Worm (Caenorhabditis elegans) whole organism, young adult: ENCODE results near the gene T24B8.7.

Experiments used
- B0019.2 ChIP-seq: fragments of 200-800 bp; sonication (Bioruptor generic); conservative IDR thresholded peaks from 2 replicates; pipeline ENCODE4 v1.3.6; 2022; ENCODE audit warnings: missing genetic modification reagents, missing genetic modification characterization, missing compliant biosample characterization
- B0336.3 ChIP-seq: fragments of 200-800 bp; sonication (Bioruptor generic); IDR thresholded peaks from 2 replicates; pipeline ENCODE4 v1.3.6; 2022; ENCODE audit warnings: missing genetic modification characterization, missing compliant biosample characterization
- C17E4.6 ChIP-seq: fragments of 200-800 bp; sonication (Bioruptor generic); IDR thresholded peaks from 2 replicates; pipeline ENCODE4 v1.3.6; 2022; ENCODE audit warnings: missing genetic modification reagents, missing genetic modification characterization, missing compliant biosample characterization
- D2030.7 ChIP-seq: fragments of 200-800 bp; sonication (Bioruptor generic); IDR thresholded peaks from 2 replicates; pipeline ENCODE4 v1.3.6; 2022; ENCODE audit warnings: missing genetic modification reagents, missing genetic modification characterization, missing compliant biosample characterization
- F33H1.4 ChIP-seq: fragments of 200-800 bp; sonication (Bioruptor generic); IDR thresholded peaks from 2 replicates; pipeline ENCODE4 v1.3.6; 2022; ENCODE audit warnings: missing genetic modification reagents, missing genetic modification characterization, missing compliant biosample characterization
- F37B4.10 ChIP-seq: fragments of 200-800 bp; sonication (Bioruptor generic); IDR thresholded peaks from 2 replicates; pipeline ENCODE4 v1.3.6; 2022; ENCODE audit warnings: missing genetic modification characterization, missing compliant biosample characterization
- F55B11.4 ChIP-seq: sonication (generic microtip); optimal IDR thresholded peaks from 2 replicates; lab custom pipeline; 2016; ENCODE audit warnings: missing compliant biosample characterization, missing genetic modification characterization, borderline replicate concordance; ENCODE audit not compliant: insufficient read depth
- F57C9.4 ChIP-seq: sonication (generic microtip); optimal IDR thresholded peaks from 2 replicates; lab custom pipeline; 2017; ENCODE audit warnings: mild to moderate bottlenecking, missing genetic modification characterization, missing compliant biosample characterization
- T07F8.4 ChIP-seq: sonication (generic microtip); optimal IDR thresholded peaks from 2 replicates; lab custom pipeline; 2016; ENCODE audit warnings: mild to moderate bottlenecking, missing genetic modification characterization, moderate library complexity, missing compliant biosample characterization
- Y79H2A.3 ChIP-seq: fragments of 200-800 bp; sonication (Bioruptor generic); conservative IDR thresholded peaks from 2 replicates; pipeline ENCODE4 v1.3.6; 2022; ENCODE audit warnings: missing genetic modification reagents, missing genetic modification characterization, missing compliant biosample characterization
- aptf-3 ChIP-seq: fragments of 200-800 bp; sonication (Bioruptor generic); IDR thresholded peaks from 2 replicates; pipeline ENCODE4 v1.3.6; 2022; ENCODE audit warnings: missing genetic modification characterization, missing compliant biosample characterization
- atf-7 ChIP-seq: sonication (generic microtip); optimal IDR thresholded peaks from 2 replicates; lab custom pipeline; 2017; ENCODE audit warnings: mild to moderate bottlenecking, missing genetic modification characterization, missing compliant biosample characterization
- attf-3 ChIP-seq: fragments of 200-800 bp; sonication (Bioruptor generic); conservative IDR thresholded peaks from 2 replicates; pipeline ENCODE4 v1.3.6; 2022; ENCODE audit warnings: missing genetic modification reagents, missing genetic modification characterization, missing compliant biosample characterization
- ccch-3 ChIP-seq: fragments of 200-800 bp; sonication (Bioruptor generic); optimal IDR thresholded peaks from 2 replicates; lab custom pipeline; 2018; ENCODE audit warnings: mild to moderate bottlenecking, missing genetic modification characterization, missing compliant biosample characterization
- cebp-1 ChIP-seq, 2 experiments: fragments of 200-800 bp in 1 of 2; sonication (Bioruptor generic) in 1 of 2; sonication (generic microtip) in 1 of 2; IDR thresholded peaks in 1 of 2; optimal IDR thresholded peaks in 1 of 2; 2 replicates each; pipeline versions ENCODE4 v1.3.6 to Lab custom; 2017 to 2022; ENCODE audit warnings: missing compliant biosample characterization in 2 of 2, missing genetic modification characterization in 2 of 2, mild to moderate bottlenecking in 1 of 2, missing genetic modification reagents in 1 of 2, moderate library complexity in 1 of 2
- ceh-27 ChIP-seq: fragments of 200-800 bp; sonication (Bioruptor generic); optimal IDR thresholded peaks from 2 replicates; lab custom pipeline; 2018; ENCODE audit warnings: mild to moderate bottlenecking, missing genetic modification characterization, moderate library complexity, missing compliant biosample characterization
- ceh-79 ChIP-seq: sonication (generic microtip); optimal IDR thresholded peaks from 2 replicates; lab custom pipeline; 2017; ENCODE audit warnings: mild to moderate bottlenecking, missing genetic modification characterization, missing compliant biosample characterization
- ceh-91 ChIP-seq: fragments of 200-800 bp; sonication (Bioruptor generic); IDR thresholded peaks from 2 replicates; pipeline ENCODE4 v1.3.6; 2022; ENCODE audit warnings: missing genetic modification reagents, missing genetic modification characterization, missing compliant biosample characterization
- chd-7 ChIP-seq: sonication (generic microtip); optimal IDR thresholded peaks from 2 replicates; lab custom pipeline; 2016; ENCODE audit warnings: mild to moderate bottlenecking, missing genetic modification characterization, moderate library complexity, missing compliant biosample characterization
- die-1 ChIP-seq: sonication (generic microtip); optimal IDR thresholded peaks from 2 replicates; lab custom pipeline; 2016; ENCODE audit warnings: missing genotype, mild to moderate bottlenecking, missing genetic modification characterization, missing compliant biosample characterization
- efl-1 ChIP-seq: fragments of 150-350 bp; optimal IDR thresholded peaks from 2 replicates; lab custom pipeline; 2014; ENCODE audit warnings: missing biosample characterization, missing genetic modification reagents, missing genetic modification characterization
- egl-18 ChIP-seq: fragments of 200-800 bp; sonication (Bioruptor generic); IDR thresholded peaks from 2 replicates; pipeline ENCODE4 v1.3.6; 2022; ENCODE audit warnings: missing genetic modification reagents, missing genetic modification characterization, missing compliant biosample characterization
- egrh-3 ChIP-seq: fragments of 200-800 bp; sonication (Bioruptor generic); IDR thresholded peaks from 2 replicates; pipeline ENCODE4 v1.3.6; 2022; ENCODE audit warnings: missing genetic modification reagents, missing genetic modification characterization, missing compliant biosample characterization
- ekl-4 ChIP-seq: fragments of 200-800 bp; sonication (Bioruptor generic); IDR thresholded peaks from 2 replicates; pipeline ENCODE4 v1.3.6; 2022; ENCODE audit warnings: missing genetic modification reagents, missing genetic modification characterization, missing compliant biosample characterization
- fkh-3 ChIP-seq: sonication (generic microtip); optimal IDR thresholded peaks from 2 replicates; lab custom pipeline; 2016; ENCODE audit warnings: mild to moderate bottlenecking, missing genetic modification characterization, missing compliant biosample characterization
- hlh-12 ChIP-seq: sonication (generic microtip); optimal IDR thresholded peaks from 2 replicates; lab custom pipeline; 2016; ENCODE audit warnings: missing genetic modification characterization, missing compliant biosample characterization
- hlh-26 ChIP-seq: fragments of 200-800 bp; sonication (Bioruptor generic); conservative IDR thresholded peaks from 2 replicates; pipeline ENCODE4 v1.3.6; 2022; ENCODE audit warnings: missing genetic modification reagents, missing genetic modification characterization, missing compliant biosample characterization
- hmg-1.2 ChIP-seq: fragments of 200-800 bp; sonication (Bioruptor generic); IDR thresholded peaks from 2 replicates; pipeline ENCODE4 v1.3.6; 2022; ENCODE audit warnings: missing genetic modification reagents, missing genetic modification characterization, missing compliant biosample characterization
- hsf-1 ChIP-seq: fragments of 200-800 bp; sonication (Bioruptor generic); IDR thresholded peaks from 2 replicates; pipeline ENCODE4 v1.3.6; 2022; ENCODE audit warnings: missing genetic modification reagents, missing genetic modification characterization, missing compliant biosample characterization
- let-526 ChIP-seq: fragments of 200-800 bp; sonication (Bioruptor generic); IDR thresholded peaks from 2 replicates; pipeline ENCODE4 v1.3.6; 2022; ENCODE audit warnings: missing genetic modification reagents, missing genetic modification characterization, missing compliant biosample characterization
- lir-1 ChIP-seq: fragments of 200-800 bp; sonication (Bioruptor generic); conservative IDR thresholded peaks from 2 replicates; pipeline ENCODE4 v1.3.6; 2022; ENCODE audit warnings: missing genetic modification reagents, missing genetic modification characterization, missing compliant biosample characterization
- lsy-27 ChIP-seq: sonication (generic microtip); optimal IDR thresholded peaks from 2 replicates; lab custom pipeline; 2017; ENCODE audit warnings: missing genetic modification characterization, mild to moderate bottlenecking, missing compliant biosample characterization, antibody characterized with exemption, missing genotype, borderline replicate concordance; ENCODE audit not compliant: insufficient read depth
- madf-10 ChIP-seq: sonication (generic microtip); optimal IDR thresholded peaks from 2 replicates; lab custom pipeline; 2016; ENCODE audit warnings: mild to moderate bottlenecking, missing genetic modification characterization, missing compliant biosample characterization
- madf-3 ChIP-seq: fragments of 200-800 bp; sonication (Bioruptor generic); IDR thresholded peaks from 2 replicates; pipeline ENCODE4 v1.3.6; 2022; ENCODE audit warnings: missing genetic modification reagents, missing genetic modification characterization, missing compliant biosample characterization
- mxl-1 ChIP-seq: sonication (generic microtip); optimal IDR thresholded peaks from 2 replicates; lab custom pipeline; 2016; ENCODE audit warnings: missing genetic modification characterization, missing compliant biosample characterization
- nfyb-1 ChIP-seq: fragments of 200-800 bp; sonication (Bioruptor generic); IDR thresholded peaks from 2 replicates; pipeline ENCODE4 v1.3.6; 2022; ENCODE audit warnings: missing genetic modification reagents, missing genetic modification characterization, missing compliant biosample characterization
- nhr-80 ChIP-seq: sonication (generic microtip); optimal IDR thresholded peaks from 2 replicates; lab custom pipeline; 2016; ENCODE audit warnings: missing genetic modification characterization, missing compliant biosample characterization
- pha-4 ChIP-seq: fragments of 150-350 bp; sonication (generic microtip); optimal IDR thresholded peaks from 2 replicates; lab custom pipeline; 2014; ENCODE audit warnings: missing biosample characterization, missing genetic modification reagents, missing genetic modification characterization
- rcor-1 ChIP-seq: fragments of 200-800 bp; sonication (Bioruptor generic); IDR thresholded peaks from 2 replicates; pipeline ENCODE4 v1.3.6; 2022; ENCODE audit warnings: missing genetic modification reagents, missing genetic modification characterization, missing compliant biosample characterization
- rec-8 ChIP-seq, 2 experiments: sonication (generic microtip); optimal IDR thresholded peaks; 2 replicates each; lab custom pipeline; 2016; ENCODE audit warnings: mild to moderate bottlenecking in 2 of 2, missing genetic modification characterization in 2 of 2, missing genetic modification reagents in 2 of 2, missing genotype in 2 of 2, missing biosample characterization in 1 of 2, missing compliant biosample characterization in 1 of 2, moderate library complexity in 1 of 2
- repo-1 ChIP-seq: sonication (generic microtip); optimal IDR thresholded peaks from 2 replicates; lab custom pipeline; 2017; ENCODE audit warnings: mild to moderate bottlenecking, missing genetic modification characterization, missing compliant biosample characterization
- snpc-1.1 ChIP-seq: sonication (generic microtip); optimal IDR thresholded peaks from 2 replicates; lab custom pipeline; 2017; ENCODE audit warnings: missing genetic modification characterization, mild to moderate bottlenecking, missing compliant biosample characterization, antibody characterized with exemption, moderate library complexity, missing genotype, missing genetic modification reagents; ENCODE audit not compliant: insufficient read depth
- somi-1 ChIP-seq: fragments of 200-800 bp; sonication (Bioruptor generic); optimal IDR thresholded peaks from 2 replicates; lab custom pipeline; 2018; ENCODE audit warnings: mild to moderate bottlenecking, missing genetic modification characterization, missing compliant biosample characterization
- tbp1 ChIP-seq: fragments of 200-800 bp; sonication (Bioruptor generic); optimal IDR thresholded peaks from 2 replicates; lab custom pipeline; 2018; ENCODE audit warnings: mild to moderate bottlenecking, missing genetic modification characterization, missing compliant biosample characterization
- xnd-1 ChIP-seq: sonication (generic microtip); optimal IDR thresholded peaks from 2 replicates; lab custom pipeline; 2016; ENCODE audit warnings: missing genotype, missing genetic modification reagents, missing genetic modification characterization, missing compliant biosample characterization
- ztf-22 ChIP-seq: fragments of 200-800 bp; sonication (Bioruptor generic); optimal IDR thresholded peaks from 2 replicates; lab custom pipeline; 2018; ENCODE audit warnings: mild to moderate bottlenecking, missing genetic modification characterization, moderate library complexity, missing compliant biosample characterization
- ztf-3 ChIP-seq: fragments of 200-800 bp; sonication (Bioruptor generic); optimal IDR thresholded peaks from 2 replicates; lab custom pipeline; 2018; ENCODE audit warnings: mild to moderate bottlenecking, missing genetic modification characterization, missing compliant biosample characterization

The T24B8.7 gene

ce11 chrII:9057035-9057668 is 3.7 kb upstream of the T24B8.7 start, which contains the start of gene rpl-32 (continued):
- TF ChIP-seq rcor-1 (peak; percentile 78), ztf-3 (GFP tag; lab: Kevin White, UChicago) (no peak), ceh-91 (GFP tag; lab: Robert Waterston, UW) (peak; percentile 62), ekl-4 (GFP tag; lab: Robert Waterston, UW) (no peak), F37B4.10 (no peak), F33H1.4 (GFP tag; lab: Robert Waterston, UW) (peak; percentile 52), T07F8.4 (no peak), madf-10 (tag; lab: Kevin White, UChicago) (peak; percentile 61), egrh-3 (GFP tag; lab: Robert Waterston, UW) (0 out of 2 replicates have a peak, but pooled peaks have one; percentile 6), D2030.7 (GFP tag; lab: Robert Waterston, UW) (peak; percentile 77), hsf-1 (no peak), F55B11.4 (tag; lab: Kevin White, UChicago) (no peak), snpc-1.1 (no peak), efl-1 (GFP tag; lab: Kevin White, UChicago) (peak; percentile 58), nhr-80 (tag; lab: Kevin White, UChicago) (peak; percentile 57), die-1 (tag; lab: Kevin White, UChicago) (no peak), ceh-79 (tag; lab: Kevin White, UChicago) (no peak), pha-4 (tag; lab: Kevin White, UChicago) (no peak), lsy-27 (no peak), F57C9.4 (no peak), hlh-12 (tag; lab: Kevin White, UChicago) (no peak), atf-7 (tag; lab: Kevin White, UChicago) (no peak), rec-8 (tag; optimal IDR thresholded peaks at IDR 0.05; lab: Kevin White, UChicago) (no peak), egl-18 (no peak), fkh-3 (no peak), Y79H2A.3 (no peak), C17E4.6 (GFP tag; lab: Robert Waterston, UW) (no peak), lir-1 (GFP tag; lab: Robert Waterston, UW) (0 out of 2 replicates have a peak, but pooled peaks have one; percentile 19), attf-3 (GFP tag; lab: Robert Waterston, UW) (peak; percentile 63), ztf-22 (no peak), aptf-3 (GFP tag; lab: Robert Waterston, UW) (no peak), B0019.2 (peak; percentile 52; the same call in 1 of the 2 replicates), cebp-1 (GFP tag; IDR thresholded peaks at IDR 0.05; lab: Robert Waterston, UW) (no peak; the same call in 1 of the 2 replicates), cebp-1 (tag; optimal IDR thresholded peaks at IDR 0.05; lab: Kevin White, UChicago) (peak; percentile 69), repo-1 (tag; lab: Kevin White, UChicago) (no peak), tbp1 (GFP tag; lab: Kevin White, UChicago) (peak; percentile 61), mxl-1 (tag; lab: Kevin White, UChicago) (no peak), xnd-1 (no peak), chd-7 (tag; lab: Kevin White, UChicago) (no peak), ccch-3 (GFP tag; lab: Kevin White, UChicago) (no peak), hmg-1.2 (GFP tag; lab: Robert Waterston, UW) (peak; percentile 91), somi-1 (GFP tag; lab: Kevin White, UChicago) (no peak), B0336.3 (GFP tag; lab: Robert Waterston, UW) (no peak), hlh-26 (GFP tag; lab: Robert Waterston, UW) (no peak), ceh-27 (GFP tag; lab: Kevin White, UChicago) (peak; percentile 30), nfyb-1 (0 out of 2 replicates have a peak, but pooled peaks have one; percentile 46), madf-3 (no peak), let-526 (GFP tag; lab: Robert Waterston, UW) (no peak)
